Worm (Caenorhabditis elegans) whole organism, L2 larva: ENCODE measurements around the gene srlf-36.

Source experiments
- ama-1 ChIP-seq: fragments of 150-350 bp; optimal IDR thresholded peaks from 2 replicates; lab custom pipeline; 2018; ENCODE audit warnings: inconsistent platforms
- blmp-1 ChIP-seq: sonication (generic microtip); optimal IDR thresholded peaks from 2 replicates; lab custom pipeline; 2017; ENCODE audit warnings: missing genetic modification characterization, mild to moderate bottlenecking, missing compliant biosample characterization, antibody characterized with exemption, moderate library complexity; ENCODE audit not compliant: insufficient read depth
- ceh-16 ChIP-seq: fragments of 150-350 bp; optimal IDR thresholded peaks from 2 replicates; lab custom pipeline; 2014; ENCODE audit warnings: missing biosample characterization, missing genetic modification characterization
- ceh-82 ChIP-seq: fragments of 150-350 bp; optimal IDR thresholded peaks from 2 replicates; lab custom pipeline; 2014; ENCODE audit warnings: missing biosample characterization, missing genetic modification characterization
- elt-3 ChIP-seq: sonication (generic microtip); optimal IDR thresholded peaks from 2 replicates; lab custom pipeline; 2017; ENCODE audit warnings: missing biosample characterization, missing genetic modification characterization
- mab-5 ChIP-seq: fragments of 150-350 bp; optimal IDR thresholded peaks from 2 replicates; lab custom pipeline; 2014; ENCODE audit warnings: missing biosample characterization, missing genetic modification characterization
- nhr-237 ChIP-seq: fragments of 150-350 bp; optimal IDR thresholded peaks from 2 replicates; lab custom pipeline; 2014; ENCODE audit warnings: missing biosample characterization, missing genetic modification characterization
- nhr-77 ChIP-seq: fragments of 150-350 bp; optimal IDR thresholded peaks from 2 replicates; lab custom pipeline; 2014; ENCODE audit warnings: missing biosample characterization, missing genetic modification characterization
- skn-1 ChIP-seq: sonication (generic microtip); optimal IDR thresholded peaks from 2 replicates; lab custom pipeline; 2017; ENCODE audit warnings: missing biosample characterization, missing genetic modification characterization
- sma-9 ChIP-seq, 2 experiments: fragments of 150-350 bp in 1 of 2; sonication (generic microtip) in 1 of 2; optimal IDR thresholded peaks; 2 replicates each; lab custom pipeline; 2014 to 2016; ENCODE audit warnings: missing genetic modification characterization in 2 of 2, mild to moderate bottlenecking in 1 of 2, missing biosample characterization in 1 of 2, missing compliant biosample characterization in 1 of 2, missing genetic modification reagents in 1 of 2, moderate library complexity in 1 of 2
- snpc-4 ChIP-seq: fragments of 150-350 bp; optimal IDR thresholded peaks from 2 replicates; lab custom pipeline; 2014; ENCODE audit warnings: missing biosample characterization, missing genetic modification characterization
- unc-62 ChIP-seq: fragments of 150-350 bp; optimal IDR thresholded peaks from 2 replicates; lab custom pipeline; 2014; ENCODE audit warnings: missing biosample characterization, missing genetic modification reagents, missing genetic modification characterization

DNA sequence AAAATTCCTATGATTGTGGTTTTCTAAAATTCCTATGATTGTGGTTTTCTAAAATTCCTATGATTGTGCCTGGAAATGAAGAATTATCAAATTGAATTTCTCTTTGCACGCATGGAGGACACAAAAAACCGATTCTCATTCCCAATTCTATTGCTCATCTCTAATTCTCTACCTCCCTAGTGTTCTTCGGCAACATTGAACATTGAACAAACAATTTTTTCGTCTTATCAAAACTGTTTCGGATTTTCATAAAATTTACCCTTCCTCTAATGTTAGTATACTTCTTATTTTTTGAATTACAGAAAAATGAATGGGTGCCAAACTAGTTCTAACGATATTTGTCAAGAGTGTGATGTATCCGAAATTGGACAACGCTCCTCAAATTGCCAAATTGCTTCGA, 26.7 kb upstream of the srlf-36 start, which contains the start of gene pals-31:
- TF ChIP-seq nhr-77 (tag; lab: Kevin White, UChicago) (no peak), skn-1 (tag; lab: Kevin White, UChicago) (no peak), blmp-1 (tag; lab: Kevin White, UChicago) (no peak), ceh-82 (no peak), ama-1 (lab: Kevin White, UChicago) (no peak), unc-62 (GFP tag; lab: Kevin White, UChicago) (no peak), nhr-237 (no peak), snpc-4 (tag; lab: Kevin White, UChicago) (no peak), sma-9 (GFP tag; optimal IDR thresholded peaks at IDR 0.05; lab: Kevin White, UChicago) (no peak), sma-9 (tag; optimal IDR thresholded peaks at IDR 0.05; lab: Kevin White, UChicago) (no peak), elt-3 (tag; lab: Kevin White, UChicago) (no peak), mab-5 (no peak), ceh-16 (no peak)
